Fruit fly (Drosophila melanogaster): ENCODE data around the gene cin.

The cin gene

dm6 chrX:254690-255089 lies 784 bp upstream of the cin start, which contains the start of gene CG42376 (continued):
- TF ChIP-seq Rfx (GFP tag; IDR thresholded peaks at IDR 0.05) = 0 out of 2 replicates have a peak, but pooled peaks have one; percentile 5

- TF ChIP-seq prd (optimal IDR thresholded peaks at IDR 0.05) (no peak), prd (GFP tag; IDR thresholded peaks at IDR 0.05) (no peak), CG6272 (GFP tag; IDR thresholded peaks at IDR 0.05) (no peak), CG15269 (tag; optimal IDR thresholded peaks at IDR 0.05) (no peak), BtbVII (GFP tag; optimal IDR thresholded peaks at IDR 0.05) (no peak), CG2889 (GFP tag; IDR thresholded peaks at IDR 0.05) (no peak), Hr39 (optimal IDR thresholded peaks at IDR 0.05) (no peak), D19B (GFP tag; optimal IDR thresholded peaks at IDR 0.05) (no peak), chm (GFP tag; IDR thresholded peaks at IDR 0.05) (no peak), CG12391 (tag; optimal IDR thresholded peaks at IDR 0.05) (no peak), gem (tag; optimal IDR thresholded peaks at IDR 0.05) (peak; percentile 1), CG34224 (GFP tag; IDR thresholded peaks at IDR 0.05; ENCODE audit: partially characterized antibody) (no peak), CG16863 (GFP tag; optimal IDR thresholded peaks at IDR 0.05) (no peak), bsh (GFP tag; optimal IDR thresholded peaks at IDR 0.05) (no peak), CG16813 (GFP tag; IDR thresholded peaks at IDR 0.05; ENCODE audit: partially characterized antibody) (no peak), nmo (GFP tag; optimal IDR thresholded peaks at IDR 0.05) (no peak), CG6689 (GFP tag; IDR thresholded peaks at IDR 0.05) (no peak), cato (GFP tag; optimal IDR thresholded peaks at IDR 0.05; ENCODE audit: borderline replicate concordance) (no peak), CG1024 (GFP tag; IDR thresholded peaks at IDR 0.05) (no peak), lov (optimal IDR thresholded peaks at IDR 0.05) (no peak), lov (GFP tag; IDR thresholded peaks at IDR 0.05) (no peak), jigr1 (GFP tag; IDR thresholded peaks at IDR 0.05) (no peak), Med (GFP tag) (peak; percentile 1), org-1 (GFP tag; optimal IDR thresholded peaks at IDR 0.05) (no peak), CG11247 (GFP tag; IDR thresholded peaks at IDR 0.05) (no peak), CG7372 (GFP tag; IDR thresholded peaks at IDR 0.05) (no peak), dysf (GFP tag; IDR thresholded peaks at IDR 0.05) (no peak), CG10654 (GFP tag; optimal IDR thresholded peaks at IDR 0.05) (no peak), ATbp (GFP tag; optimal IDR thresholded peaks at IDR 0.05) (no peak), fd64A (GFP tag; optimal IDR thresholded peaks at IDR 0.05) (no peak), D19A (tag; optimal IDR thresholded peaks at IDR 0.05) (peak; percentile 78), CG9727 (GFP tag; optimal IDR thresholded peaks at IDR 0.05) (no peak), CG9876 (GFP tag; optimal IDR thresholded peaks at IDR 0.05) (no peak), lbe (GFP tag; optimal IDR thresholded peaks at IDR 0.05) (peak; percentile 5), Tbp (GFP tag; optimal IDR thresholded peaks at IDR 0.05) (no peak), CG9215 (GFP tag; IDR thresholded peaks at IDR 0.05) (no peak)
Observed at dm6 chrX:262836-263235, 7.4 kb downstream of the cin start.

dm6 chrX:263728-264344 lies 8.4 kb downstream of the cin start, which contains the start of gene CG13377:
TSS of gene CG13377 (minus strand) at chrX:263999.
- no peak for TF ChIP-seq D19A (tag; optimal IDR thresholded peaks at IDR 0.05)
- TF ChIP-seq dm (GFP tag; optimal IDR thresholded peaks at IDR 0.05) = no peak
- no peak for TF ChIP-seq CG7271 (tag; optimal IDR thresholded peaks at IDR 0.05)
- no peak for TF ChIP-seq Taf1 (GFP tag; IDR thresholded peaks at IDR 0.05)
- no peak for TF ChIP-seq CG14860 (GFP tag; IDR thresholded peaks at IDR 0.05; ENCODE audit: partially characterized antibody)
- peak; percentile 1 for TF ChIP-seq sima (GFP tag; optimal IDR thresholded peaks at IDR 0.05)
- no peak for TF ChIP-seq Ets97D (GFP tag; optimal IDR thresholded peaks at IDR 0.05)
- no peak for TF ChIP-seq gro (GFP tag; optimal IDR thresholded peaks at IDR 0.05)
- peak; percentile 46 for TF ChIP-seq CG2712 (tag; optimal IDR thresholded peaks at IDR 0.05)
- TF ChIP-seq CG16813 (GFP tag; IDR thresholded peaks at IDR 0.05; ENCODE audit: partially characterized antibody) = no peak
- no peak for TF ChIP-seq Lpt (GFP tag; optimal IDR thresholded peaks at IDR 0.05)
- no peak for TF ChIP-seq kni (GFP tag; optimal IDR thresholded peaks at IDR 0.05)
- no peak for TF ChIP-seq Hmr (GFP tag; optimal IDR thresholded peaks at IDR 0.05)
- TF ChIP-seq CG8290 (GFP tag; optimal IDR thresholded peaks at IDR 0.05) = no peak
- TF ChIP-seq CG8290 (tag; optimal IDR thresholded peaks at IDR 0.05) = peak in 1 of 2 experiments; percentile 13
- TF ChIP-seq Xbp1 (GFP tag; optimal IDR thresholded peaks at IDR 0.05) = peak; percentile 9
- no peak for TF ChIP-seq oc (tag; optimal IDR thresholded peaks at IDR 0.05)
